Worm (Caenorhabditis elegans) whole organism, mixed stage, embryonic: ENCODE measurements around the gene srz-59.

Experiments used
- ceh-39 ChIP-seq: fragments of 150-350 bp; optimal IDR thresholded peaks from 2 replicates; lab custom pipeline; 2014; ENCODE audit warnings: missing biosample characterization, missing genetic modification characterization
- cnd-1 ChIP-seq: fragments of 200-800 bp; sonication (Bioruptor generic); optimal IDR thresholded peaks from 2 replicates; lab custom pipeline; 2018; ENCODE audit warnings: mild to moderate bottlenecking, missing genetic modification characterization, missing compliant biosample characterization
- drap-1 ChIP-seq: fragments of 200-800 bp; sonication (Bioruptor generic); optimal IDR thresholded peaks from 3 replicates; lab custom pipeline; 2018; ENCODE audit warnings: mild to moderate bottlenecking, missing genetic modification characterization, missing compliant biosample characterization
- hlh-1 ChIP-seq: fragments of 150-350 bp; optimal IDR thresholded peaks from 2 replicates; lab custom pipeline; 2014; ENCODE audit warnings: missing biosample characterization, missing genetic modification reagents, missing genetic modification characterization
- nhr-76 ChIP-seq: sonication (generic microtip); optimal IDR thresholded peaks from 2 replicates; lab custom pipeline; 2017; ENCODE audit warnings: missing biosample characterization, missing genetic modification characterization
- snpc-4 ChIP-seq: fragments of 150-350 bp; optimal IDR thresholded peaks from 2 replicates; lab custom pipeline; 2014; ENCODE audit warnings: missing biosample characterization, missing genetic modification characterization
- unc-39 ChIP-seq: fragments of 150-350 bp; optimal IDR thresholded peaks from 2 replicates; lab custom pipeline; 2014; ENCODE audit warnings: missing biosample characterization, missing genetic modification characterization
- unc-62 ChIP-seq: fragments of 150-350 bp; optimal IDR thresholded peaks from 2 replicates; lab custom pipeline; 2014; ENCODE audit warnings: missing biosample characterization, missing genetic modification reagents, missing genetic modification characterization

DNA sequence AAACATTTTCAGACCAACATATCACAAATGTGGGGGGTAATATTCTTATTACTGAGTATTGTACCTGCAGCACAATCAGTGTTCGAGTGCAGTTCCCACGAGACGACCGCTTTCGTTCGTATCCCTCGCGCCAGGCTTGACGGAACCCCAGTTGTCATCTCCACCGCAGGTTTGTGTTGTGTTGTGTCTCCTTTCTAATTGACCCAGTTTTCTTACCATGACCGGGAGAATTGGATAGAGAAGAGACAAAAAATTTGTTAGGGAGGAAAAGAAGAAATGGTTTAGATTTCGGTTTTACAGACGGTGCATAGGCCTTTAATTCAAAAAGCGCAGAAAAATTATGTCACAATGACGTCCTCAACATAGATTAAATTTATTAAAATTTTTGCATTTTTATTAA, 40.6 kb upstream of the srz-59 start, which contains the start of gene noah-2:
- no peak for TF ChIP-seq cnd-1
- TF ChIP-seq snpc-4 (tag; lab: Kevin White, UChicago), result no peak
- no peak for TF ChIP-seq unc-39 (tag; lab: Kevin White, UChicago)
- TF ChIP-seq hlh-1 (tag; lab: Kevin White, UChicago), result no peak
- no peak for TF ChIP-seq unc-62 (GFP tag; lab: Kevin White, UChicago)
- no peak for TF ChIP-seq ceh-39 (tag; lab: Kevin White, UChicago)
- TF ChIP-seq drap-1 (GFP tag; lab: Kevin White, UChicago), result no peak
- no peak for TF ChIP-seq nhr-76
